Worm (Caenorhabditis elegans) whole organism, L2 larva: ENCODE measurements around the gene K11H12.5.

ENCODE experiments used
- C34F6.9 ChIP-seq: fragments of 150-350 bp; optimal IDR thresholded peaks from 2 replicates; lab custom pipeline; 2014; ENCODE audit warnings: missing biosample characterization, missing genetic modification characterization
- F13H6.1 ChIP-seq: sonication (generic microtip); optimal IDR thresholded peaks from 2 replicates; lab custom pipeline; 2016; ENCODE audit warnings: missing genetic modification characterization, missing compliant biosample characterization
- R02D3.7 ChIP-seq: fragments of 150-350 bp; optimal IDR thresholded peaks from 2 replicates; lab custom pipeline; 2014; ENCODE audit warnings: missing biosample characterization, missing genetic modification characterization
- Y55F3AM.14 ChIP-seq: fragments of 200-800 bp; sonication (Bioruptor generic); optimal IDR thresholded peaks from 2 replicates; lab custom pipeline; 2018; ENCODE audit warnings: mild to moderate bottlenecking, missing genetic modification characterization, missing compliant biosample characterization
- alr-1 ChIP-seq: fragments of 150-350 bp; optimal IDR thresholded peaks from 2 replicates; lab custom pipeline; 2014; ENCODE audit warnings: missing biosample characterization, missing genetic modification characterization
- aly-2 ChIP-seq: fragments of 150-350 bp; optimal IDR thresholded peaks from 2 replicates; lab custom pipeline; 2014; ENCODE audit warnings: missing biosample characterization, missing genetic modification characterization
- ama-1 ChIP-seq: fragments of 150-350 bp; optimal IDR thresholded peaks from 2 replicates; lab custom pipeline; 2018; ENCODE audit warnings: inconsistent platforms
- blmp-1 ChIP-seq: sonication (generic microtip); optimal IDR thresholded peaks from 2 replicates; lab custom pipeline; 2017; ENCODE audit warnings: missing genetic modification characterization, mild to moderate bottlenecking, missing compliant biosample characterization, antibody characterized with exemption, moderate library complexity; ENCODE audit not compliant: insufficient read depth
- ceh-16 ChIP-seq: fragments of 150-350 bp; optimal IDR thresholded peaks from 2 replicates; lab custom pipeline; 2014; ENCODE audit warnings: missing biosample characterization, missing genetic modification characterization
- ceh-82 ChIP-seq: fragments of 150-350 bp; optimal IDR thresholded peaks from 2 replicates; lab custom pipeline; 2014; ENCODE audit warnings: missing biosample characterization, missing genetic modification characterization
- dmd-4 ChIP-seq: sonication (generic microtip); optimal IDR thresholded peaks from 2 replicates; lab custom pipeline; 2017; ENCODE audit warnings: missing biosample characterization, missing genetic modification characterization
- elt-3 ChIP-seq: sonication (generic microtip); optimal IDR thresholded peaks from 2 replicates; lab custom pipeline; 2017; ENCODE audit warnings: missing biosample characterization, missing genetic modification characterization
- gmeb-1 ChIP-seq: fragments of 150-350 bp; optimal IDR thresholded peaks from 2 replicates; lab custom pipeline; 2014; ENCODE audit warnings: missing biosample characterization, missing genetic modification characterization
- lin-11 ChIP-seq: fragments of 150-350 bp; sonication (generic microtip); optimal IDR thresholded peaks from 2 replicates; lab custom pipeline; 2014; ENCODE audit warnings: missing biosample characterization, missing genetic modification characterization, inconsistent platforms, mixed read lengths
- lin-39 ChIP-seq: fragments of 150-350 bp; optimal IDR thresholded peaks from 2 replicates; lab custom pipeline; 2014; ENCODE audit warnings: missing biosample characterization, missing genetic modification reagents, missing genetic modification characterization
- lsy-2 ChIP-seq, 2 experiments: fragments of 150-350 bp in 1 of 2; sonication (generic microtip) in 1 of 2; optimal IDR thresholded peaks; 2 replicates each; lab custom pipeline; 2014 to 2017; ENCODE audit warnings: missing biosample characterization in 2 of 2, missing genetic modification characterization in 2 of 2
- mab-5 ChIP-seq: fragments of 150-350 bp; optimal IDR thresholded peaks from 2 replicates; lab custom pipeline; 2014; ENCODE audit warnings: missing biosample characterization, missing genetic modification characterization
- mdl-1 ChIP-seq, 2 experiments: fragments of 150-350 bp in 1 of 2; sonication (generic microtip) in 1 of 2; optimal IDR thresholded peaks; 2 replicates each; lab custom pipeline; 2017; ENCODE audit warnings: missing biosample characterization in 2 of 2, missing genetic modification characterization in 2 of 2
- nhr-12 ChIP-seq: fragments of 150-350 bp; optimal IDR thresholded peaks from 2 replicates; lab custom pipeline; 2014; ENCODE audit warnings: missing biosample characterization, missing genetic modification characterization
- nhr-129 ChIP-seq: fragments of 150-350 bp; optimal IDR thresholded peaks from 2 replicates; lab custom pipeline; 2014; ENCODE audit warnings: missing biosample characterization, missing genetic modification characterization
- nhr-237 ChIP-seq: fragments of 150-350 bp; optimal IDR thresholded peaks from 2 replicates; lab custom pipeline; 2014; ENCODE audit warnings: missing biosample characterization, missing genetic modification characterization
- nhr-25 ChIP-seq: fragments of 150-350 bp; sonication (generic microtip); optimal IDR thresholded peaks from 3 replicates; lab custom pipeline; 2014; ENCODE audit warnings: missing biosample characterization, missing genetic modification characterization
- nhr-6 ChIP-seq: fragments of 150-350 bp; optimal IDR thresholded peaks from 2 replicates; lab custom pipeline; 2014; ENCODE audit warnings: missing biosample characterization, missing genetic modification characterization
- nhr-77 ChIP-seq: fragments of 150-350 bp; optimal IDR thresholded peaks from 2 replicates; lab custom pipeline; 2014; ENCODE audit warnings: missing biosample characterization, missing genetic modification characterization
- sma-3 ChIP-seq: sonication (generic microtip); optimal IDR thresholded peaks from 2 replicates; lab custom pipeline; 2016; ENCODE audit warnings: missing genetic modification reagents, missing genetic modification characterization, missing compliant biosample characterization
- sma-9 ChIP-seq, 2 experiments: fragments of 150-350 bp in 1 of 2; sonication (generic microtip) in 1 of 2; optimal IDR thresholded peaks; 2 replicates each; lab custom pipeline; 2014 to 2016; ENCODE audit warnings: missing genetic modification characterization in 2 of 2, mild to moderate bottlenecking in 1 of 2, missing biosample characterization in 1 of 2, missing compliant biosample characterization in 1 of 2, missing genetic modification reagents in 1 of 2, moderate library complexity in 1 of 2
- snpc-4 ChIP-seq: fragments of 150-350 bp; optimal IDR thresholded peaks from 2 replicates; lab custom pipeline; 2014; ENCODE audit warnings: missing biosample characterization, missing genetic modification characterization
- unc-39 ChIP-seq: fragments of 150-350 bp; optimal IDR thresholded peaks from 2 replicates; lab custom pipeline; 2014; ENCODE audit warnings: missing biosample characterization, missing genetic modification characterization
- unc-55 ChIP-seq: fragments of 150-350 bp; sonication (generic microtip); optimal IDR thresholded peaks from 3 replicates; lab custom pipeline; 2014; ENCODE audit warnings: missing biosample characterization, missing genetic modification reagents, missing genetic modification characterization
- unc-62 ChIP-seq: fragments of 150-350 bp; optimal IDR thresholded peaks from 2 replicates; lab custom pipeline; 2014; ENCODE audit warnings: missing biosample characterization, missing genetic modification reagents, missing genetic modification characterization
- zag-1 ChIP-seq: fragments of 150-350 bp; optimal IDR thresholded peaks from 2 replicates; lab custom pipeline; 2014; ENCODE audit warnings: missing biosample characterization, missing genetic modification characterization
- ztf-1 ChIP-seq: fragments of 200-800 bp; sonication (Bioruptor generic); conservative IDR thresholded peaks from 2 replicates; pipeline ENCODE4 v1.3.6; 2022; ENCODE audit warnings: missing genetic modification characterization, missing compliant biosample characterization
- ztf-11 ChIP-seq: sonication (generic microtip); optimal IDR thresholded peaks from 2 replicates; lab custom pipeline; 2017; ENCODE audit warnings: missing biosample characterization, missing genetic modification characterization

The K11H12.5 gene

DNA sequence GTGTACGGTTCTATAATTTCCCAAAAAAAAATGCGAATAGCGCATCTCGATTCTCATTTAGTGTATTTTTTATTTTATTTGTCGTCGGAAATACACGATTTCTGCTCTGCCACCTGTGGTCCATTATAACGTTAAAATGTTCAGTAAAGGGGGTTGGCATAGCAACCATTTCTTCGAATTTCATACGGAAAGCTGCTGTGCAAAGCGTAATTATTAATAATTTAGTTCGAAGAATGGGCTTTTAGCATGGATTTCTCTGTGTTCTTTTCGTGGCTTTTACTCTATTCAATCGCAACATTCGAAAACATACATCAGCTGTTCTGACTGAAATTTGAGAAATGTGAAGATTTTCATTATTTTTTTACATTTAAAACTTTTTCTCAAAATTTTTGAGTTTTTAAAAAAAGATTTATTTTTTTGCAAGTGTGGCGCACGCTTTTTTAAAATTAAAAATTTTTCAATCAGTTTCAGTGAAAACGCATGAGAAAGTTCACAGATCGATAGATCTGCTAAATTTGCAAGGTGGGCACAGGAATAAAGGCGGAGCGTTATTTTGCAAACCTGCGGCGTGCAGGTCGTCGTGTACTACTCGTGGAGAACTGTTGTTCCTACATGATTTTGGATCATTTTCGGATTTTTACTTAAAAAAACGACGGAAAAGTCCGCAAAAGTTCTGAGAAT is 17.7 kb upstream of the K11H12.5 start:
- no peak for TF ChIP-seq snpc-4
- TF ChIP-seq ama-1 (lab: Kevin White, UChicago), result peak; percentile 50

DNA sequence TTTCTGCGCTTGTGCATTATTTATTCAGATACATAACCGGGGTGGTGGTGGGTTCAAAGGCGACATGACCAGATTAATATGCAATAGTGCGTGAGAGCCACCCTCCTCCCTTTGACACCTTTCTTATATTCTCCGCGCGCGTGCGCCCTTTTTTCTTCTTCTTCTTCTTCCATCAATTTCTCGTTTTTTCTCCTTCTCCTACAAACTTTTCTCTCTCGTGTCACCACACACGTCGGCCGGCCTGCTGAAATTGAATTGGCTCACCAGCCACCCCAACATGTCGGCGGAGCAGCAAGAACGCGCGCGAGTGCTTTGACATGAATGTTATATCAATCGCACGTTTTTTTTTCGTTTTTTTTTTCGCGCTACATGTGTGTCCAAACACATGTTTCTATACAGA is 16.8 kb upstream of the K11H12.5 start:
- peak; percentile 21 for TF ChIP-seq lin-11
- no peak for TF ChIP-seq unc-55

DNA sequence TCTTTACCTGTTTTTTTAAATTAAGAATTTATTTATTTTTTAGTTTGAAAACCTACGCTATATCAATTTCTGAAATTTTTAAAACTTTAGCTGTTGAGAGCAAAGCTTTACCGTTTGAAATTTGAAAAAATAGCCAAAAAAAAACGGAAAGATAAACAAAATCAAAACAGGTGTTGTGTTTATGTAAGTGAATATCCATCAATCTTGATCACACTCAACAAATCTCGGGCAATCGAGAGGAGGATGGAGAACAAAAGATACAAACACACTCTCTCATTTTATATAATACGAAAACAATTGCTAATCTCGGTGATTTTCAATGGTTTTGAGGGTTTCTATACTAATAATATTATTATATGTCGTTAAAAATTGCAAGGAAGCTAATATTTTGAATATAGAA is 14.8 kb upstream of the K11H12.5 start:
- no peak for TF ChIP-seq alr-1
- TF ChIP-seq unc-39, result no peak
- no peak for TF ChIP-seq F13H6.1 (tag; lab: Kevin White, UChicago)
- no peak for TF ChIP-seq ztf-1 (GFP tag; lab: Robert Waterston, UW)
- no peak for TF ChIP-seq blmp-1
- no peak for TF ChIP-seq unc-62 (GFP tag; lab: Kevin White, UChicago)
- TF ChIP-seq mab-5, result no peak
- no peak for TF ChIP-seq unc-55
- no peak for TF ChIP-seq ceh-82 (tag; lab: Kevin White, UChicago)
- TF ChIP-seq, all 48 proteins: peak for 0

DNA sequence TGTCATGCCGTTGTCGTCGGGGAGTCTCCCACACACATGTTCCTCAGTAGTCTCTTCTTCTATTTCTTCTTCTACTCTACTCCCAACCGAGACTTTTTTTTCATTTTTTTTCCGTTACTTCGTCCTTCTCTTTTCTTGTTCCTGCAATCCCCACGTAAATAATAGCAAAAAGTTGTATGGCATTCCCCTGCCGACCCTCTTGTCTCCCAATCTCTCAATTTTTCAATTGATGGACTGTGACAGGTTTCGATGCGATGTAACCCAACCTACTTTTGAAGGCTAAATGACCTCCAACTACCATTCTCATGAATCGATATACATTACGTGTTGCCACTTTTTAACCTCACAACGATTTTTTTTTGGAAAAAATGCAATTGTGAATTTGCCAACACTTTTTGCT is 12.3 kb upstream of the K11H12.5 start:
- TF ChIP-seq nhr-25 (peak; percentile 29), nhr-237 (tag; lab: Kevin White, UChicago) (no peak), C34F6.9 (tag; lab: Kevin White, UChicago) (peak; percentile 29), gmeb-1 (tag; lab: Kevin White, UChicago) (no peak), Y55F3AM.14 (GFP tag; lab: Kevin White, UChicago) (no peak), lsy-2 (tag; optimal IDR thresholded peaks at IDR 0.05; lab: Kevin White, UChicago) (peak in 1 of 2 experiments; percentile 14), dmd-4 (tag; lab: Kevin White, UChicago) (no peak), sma-3 (GFP tag; lab: Kevin White, UChicago) (no peak), nhr-129 (tag; lab: Kevin White, UChicago) (peak; percentile 10), ztf-1 (GFP tag; lab: Robert Waterston, UW) (no peak), nhr-77 (tag; lab: Kevin White, UChicago) (no peak), ama-1 (lab: Kevin White, UChicago) (no peak)

DNA sequence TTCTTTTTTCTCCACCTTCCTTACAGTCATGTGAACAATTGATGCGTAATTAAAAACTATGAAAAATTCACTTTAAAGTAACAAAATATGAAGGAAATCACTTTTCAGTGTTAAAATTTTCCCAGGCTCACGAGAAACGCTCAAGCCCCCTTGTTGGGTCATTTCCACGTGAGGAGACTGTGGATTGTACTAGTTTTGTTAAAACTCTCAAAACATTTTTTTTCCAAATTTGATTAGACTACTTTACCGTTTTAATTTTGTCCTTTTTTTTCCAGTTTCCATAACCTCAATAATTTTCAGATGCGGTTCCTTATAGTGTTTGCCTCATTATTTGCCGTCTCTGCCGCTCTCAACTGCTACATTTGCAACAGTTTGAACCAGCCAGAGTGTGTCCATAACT is 11.2 kb upstream of the K11H12.5 start, which contains the start of gene K11H12.7:
TSS of gene K11H12.7 (plus strand) at position 301 of the 400 bp plus-strand sequence.
- TF ChIP-seq ceh-82 (tag; lab: Kevin White, UChicago) (no peak), lin-39 (tag; lab: Kevin White, UChicago) (no peak), mab-5 (no peak), elt-3 (tag; lab: Kevin White, UChicago) (no peak), lsy-2 (tag; optimal IDR thresholded peaks at IDR 0.05; lab: Kevin White, UChicago) (no peak), unc-39 (no peak), mdl-1 (tag; optimal IDR thresholded peaks at IDR 0.05; lab: Kevin White, UChicago) (no peak), aly-2 (tag; lab: Kevin White, UChicago) (no peak), ceh-16 (tag; lab: Kevin White, UChicago) (no peak), nhr-6 (tag; lab: Kevin White, UChicago) (no peak), nhr-12 (tag; lab: Kevin White, UChicago) (no peak), zag-1 (no peak), unc-62 (GFP tag; lab: Kevin White, UChicago) (no peak), gmeb-1 (tag; lab: Kevin White, UChicago) (no peak)
- TF ChIP-seq, all 48 proteins: peak for 0

DNA sequence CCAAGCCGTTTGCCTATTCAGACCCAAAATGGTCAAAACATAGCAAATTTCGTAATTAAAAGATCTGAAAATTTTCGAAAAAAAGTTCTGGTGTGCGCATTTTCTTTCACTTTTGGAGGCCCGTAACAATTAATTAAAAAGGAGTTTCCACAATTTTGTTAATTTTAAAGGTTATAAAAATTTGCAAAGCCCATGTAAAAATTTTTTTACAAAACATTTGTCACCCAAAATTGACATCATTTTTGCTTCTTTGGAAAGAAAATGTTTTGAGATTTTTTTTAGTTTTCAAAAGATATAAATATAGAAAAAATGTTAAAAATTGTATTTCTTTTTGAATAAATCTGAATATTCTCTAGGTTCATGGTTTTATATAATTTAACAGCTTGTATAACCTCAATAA is 9.4 kb upstream of the K11H12.5 start, which contains the start of gene K11H12.6:
TSS of gene K11H12.6 (plus strand) at position 301 of the 400 bp plus-strand sequence.
- TF ChIP-seq snpc-4, result no peak
- no peak for TF ChIP-seq R02D3.7 (tag; lab: Kevin White, UChicago)
- no peak for TF ChIP-seq zag-1
- no peak for TF ChIP-seq ceh-82 (tag; lab: Kevin White, UChicago)
- no peak for TF ChIP-seq sma-3 (GFP tag; lab: Kevin White, UChicago)
- TF ChIP-seq nhr-77 (tag; lab: Kevin White, UChicago), result no peak
- TF ChIP-seq lin-39 (tag; lab: Kevin White, UChicago), result no peak
- no peak for TF ChIP-seq unc-62 (GFP tag; lab: Kevin White, UChicago)
- TF ChIP-seq nhr-237 (tag; lab: Kevin White, UChicago), result no peak
- TF ChIP-seq sma-9 (GFP tag; optimal IDR thresholded peaks at IDR 0.05; lab: Kevin White, UChicago), result no peak
- no peak for TF ChIP-seq sma-9 (tag; optimal IDR thresholded peaks at IDR 0.05; lab: Kevin White, UChicago)
- TF ChIP-seq ztf-11 (tag; lab: Kevin White, UChicago), result no peak
- no peak for TF ChIP-seq nhr-25
- TF ChIP-seq blmp-1, result no peak
- no peak for TF ChIP-seq lsy-2 (tag; optimal IDR thresholded peaks at IDR 0.05; lab: Kevin White, UChicago)
- no peak for TF ChIP-seq aly-2 (tag; lab: Kevin White, UChicago)
